Worm (Caenorhabditis elegans) whole organism, early embryonic: ENCODE measurements around the gene ZC239.17.
"Not testable (repeated sequence)": the region's sequence is repeated elsewhere in the genome, so short reads cannot be mapped to it uniquely, and the experiment has no call there.

ENCODE experiments used
- B0310.2 ChIP-seq: sonication (generic microtip); optimal IDR thresholded peaks from 2 replicates; lab custom pipeline; 2016; ENCODE audit warnings: mild to moderate bottlenecking, missing genetic modification characterization, missing compliant biosample characterization
- F13C5.2 ChIP-seq: sonication (generic microtip); optimal IDR thresholded peaks from 2 replicates; lab custom pipeline; 2017; ENCODE audit warnings: mild to moderate bottlenecking, missing genetic modification characterization, inconsistent platforms, missing compliant biosample characterization
- aly-1 ChIP-seq: sonication (generic microtip); optimal IDR thresholded peaks from 2 replicates; lab custom pipeline; 2016; ENCODE audit warnings: missing genetic modification characterization, missing compliant biosample characterization
- ama-1 ChIP-seq: fragments of 150-350 bp; optimal IDR thresholded peaks from 2 replicates; lab custom pipeline; 2014
- ceh-13 ChIP-seq: fragments of 200-800 bp; sonication (Bioruptor generic); optimal IDR thresholded peaks from 2 replicates; lab custom pipeline; 2018; ENCODE audit warnings: mild to moderate bottlenecking, missing genetic modification characterization, missing compliant biosample characterization
- ceh-36 ChIP-seq: sonication (generic microtip); optimal IDR thresholded peaks from 2 replicates; lab custom pipeline; 2016; ENCODE audit warnings: missing genetic modification characterization, inconsistent platforms, missing compliant biosample characterization
- ets-7 ChIP-seq: sonication (generic microtip); optimal IDR thresholded peaks from 2 replicates; lab custom pipeline; 2016; ENCODE audit warnings: missing genotype, missing genetic modification characterization, missing compliant biosample characterization
- flt-1 ChIP-seq: fragments of 200-800 bp; sonication (Bioruptor generic); IDR thresholded peaks from 2 replicates; pipeline ENCODE4 v1.3.6; 2022; ENCODE audit warnings: missing genetic modification characterization, missing compliant biosample characterization
- hmbx-1 ChIP-seq: sonication (generic microtip); optimal IDR thresholded peaks from 2 replicates; lab custom pipeline; 2016; ENCODE audit warnings: mild to moderate bottlenecking, missing genetic modification characterization, missing compliant biosample characterization
- hmg-4 ChIP-seq: fragments of 200-800 bp; sonication (Bioruptor generic); optimal IDR thresholded peaks from 2 replicates; lab custom pipeline; 2018; ENCODE audit warnings: mild to moderate bottlenecking, missing genetic modification characterization, missing compliant biosample characterization
- hnd-1 ChIP-seq: sonication (generic microtip); optimal IDR thresholded peaks from 2 replicates; lab custom pipeline; 2016; ENCODE audit warnings: missing genetic modification characterization, missing compliant biosample characterization
- pes-1 ChIP-seq: fragments of 200-800 bp; sonication (Bioruptor generic); IDR thresholded peaks from 2 replicates; pipeline ENCODE4 v1.3.6; 2022; ENCODE audit warnings: missing genetic modification reagents, missing genetic modification characterization, missing compliant biosample characterization
- scrt-1 ChIP-seq: fragments of 200-800 bp; sonication (Bioruptor generic); IDR thresholded peaks from 2 replicates; pipeline ENCODE4 v1.3.6; 2022; ENCODE audit warnings: missing genetic modification characterization, missing compliant biosample characterization
- sea-1 ChIP-seq: fragments of 200-800 bp; sonication (Bioruptor generic); conservative IDR thresholded peaks from 2 replicates; pipeline ENCODE4 v1.3.6; 2022; ENCODE audit warnings: missing genetic modification characterization, missing compliant biosample characterization
- tbx-11 ChIP-seq: fragments of 200-800 bp; sonication (Bioruptor generic); IDR thresholded peaks from 2 replicates; pipeline ENCODE4 v1.3.6; 2022; ENCODE audit warnings: missing genetic modification characterization, missing compliant biosample characterization
- tbx-37 ChIP-seq: fragments of 200-800 bp; sonication (Bioruptor generic); conservative IDR thresholded peaks from 2 replicates; pipeline ENCODE4 v1.3.6; 2022; ENCODE audit warnings: missing genetic modification reagents, missing genetic modification characterization, missing compliant biosample characterization
- tra-4 ChIP-seq: sonication (generic microtip); optimal IDR thresholded peaks from 2 replicates; lab custom pipeline; 2017; ENCODE audit warnings: missing genetic modification characterization, missing compliant biosample characterization

ZC239.17 gene

DNA sequence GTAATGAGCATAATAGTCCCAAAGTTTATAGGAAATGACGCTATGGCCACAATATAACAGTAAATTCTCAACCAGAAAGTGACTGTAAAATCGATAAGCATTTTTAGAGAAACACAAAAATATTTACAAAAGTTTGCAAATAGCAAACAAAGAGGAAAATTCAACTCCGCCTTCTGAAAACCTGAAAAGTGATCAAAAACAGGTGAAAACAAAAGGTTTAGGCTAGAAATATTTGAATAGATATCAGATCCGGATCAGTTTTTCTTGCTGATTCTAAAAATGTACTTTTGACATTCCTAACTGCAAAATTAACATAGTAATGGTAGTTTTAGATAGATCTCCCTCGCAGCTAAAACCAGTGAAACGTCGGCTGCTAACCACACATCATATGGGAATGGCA, 26.7 kb downstream of the ZC239.17 start, which contains the start of gene sri-51:
Gene sri-51 (minus strand): TSS at position 101 of the 400 bp plus-strand sequence.
- TF ChIP-seq aly-1 (tag; lab: Kevin White, UChicago) = no peak
- TF ChIP-seq flt-1 (GFP tag; lab: Robert Waterston, UW) = no peak
- no peak for TF ChIP-seq ceh-36 (tag; lab: Kevin White, UChicago)
- TF ChIP-seq scrt-1 = no peak
- TF ChIP-seq B0310.2 = no peak
- no peak for TF ChIP-seq hmbx-1 (tag; lab: Kevin White, UChicago)
- no peak for TF ChIP-seq ets-7 (tag; lab: Kevin White, UChicago)

DNA sequence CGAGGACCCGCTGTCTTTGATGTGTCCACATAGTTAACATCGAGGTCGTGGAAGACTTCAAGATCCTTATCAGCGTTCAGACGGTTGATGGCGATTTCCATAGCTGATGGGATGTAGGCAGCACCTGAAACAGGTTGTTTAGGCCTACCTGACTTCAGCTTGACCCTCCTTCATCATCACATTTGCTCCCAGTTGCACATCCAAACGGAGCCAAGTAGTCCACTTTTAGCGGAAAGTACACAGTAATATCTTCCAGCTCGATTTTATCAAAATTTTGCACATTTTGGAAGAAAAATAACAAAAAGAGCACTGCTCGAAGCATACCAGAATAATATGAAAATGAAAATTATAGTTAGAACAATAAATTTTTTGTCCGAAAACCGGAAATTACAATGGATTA, 28.7 kb downstream of the ZC239.17 start, which contains the start of gene gcy-15:
Gene gcy-15 (minus strand): TSS at position 101 of the 400 bp plus-strand sequence.
- TF ChIP-seq hnd-1 (tag; lab: Kevin White, UChicago) (no peak), ama-1 (no peak), ets-7 (tag; lab: Kevin White, UChicago) (no peak), scrt-1 (no peak), aly-1 (tag; lab: Kevin White, UChicago) (no peak), ceh-36 (tag; lab: Kevin White, UChicago) (no peak), hmbx-1 (tag; lab: Kevin White, UChicago) (no peak), sea-1 (GFP tag; lab: Robert Waterston, UW) (no peak), hmg-4 (GFP tag; lab: Kevin White, UChicago) (no peak), ceh-13 (GFP tag; lab: Kevin White, UChicago) (no peak), flt-1 (GFP tag; lab: Robert Waterston, UW) (no peak), tbx-11 (GFP tag; lab: Robert Waterston, UW) (no peak), pes-1 (GFP tag; lab: Robert Waterston, UW) (no peak), tra-4 (tag; lab: Kevin White, UChicago) (no peak)

DNA sequence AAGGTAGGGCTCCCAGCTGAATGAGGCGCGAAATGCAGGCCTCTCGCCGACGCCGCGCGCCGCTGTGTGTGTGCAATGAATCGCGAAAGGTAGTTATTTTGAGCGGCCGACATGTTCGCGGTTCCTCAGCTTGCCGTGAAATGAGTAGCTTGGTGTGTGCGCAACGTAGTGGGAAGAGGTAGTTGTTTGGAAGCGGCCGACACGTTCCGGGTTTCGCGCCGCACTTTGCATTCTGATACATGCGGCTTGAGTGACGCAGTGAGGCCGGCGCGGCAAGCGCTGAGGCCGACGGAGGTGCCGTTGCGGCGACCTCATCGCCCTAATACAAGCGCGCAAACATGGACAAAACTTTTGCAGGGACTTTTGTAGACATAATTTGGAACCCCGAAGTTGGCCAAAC, 29.9 kb downstream of the ZC239.17 start:
- TF ChIP-seq ama-1 (no peak), ceh-36 (tag; lab: Kevin White, UChicago) (no peak), B0310.2 (no peak), pes-1 (GFP tag; lab: Robert Waterston, UW) (no peak), sea-1 (GFP tag; lab: Robert Waterston, UW) (no peak), tbx-37 (GFP tag; lab: Robert Waterston, UW) (no peak), hmbx-1 (tag; lab: Kevin White, UChicago) (no peak), tbx-11 (GFP tag; lab: Robert Waterston, UW) (no peak), flt-1 (GFP tag; lab: Robert Waterston, UW) (no peak)

DNA sequence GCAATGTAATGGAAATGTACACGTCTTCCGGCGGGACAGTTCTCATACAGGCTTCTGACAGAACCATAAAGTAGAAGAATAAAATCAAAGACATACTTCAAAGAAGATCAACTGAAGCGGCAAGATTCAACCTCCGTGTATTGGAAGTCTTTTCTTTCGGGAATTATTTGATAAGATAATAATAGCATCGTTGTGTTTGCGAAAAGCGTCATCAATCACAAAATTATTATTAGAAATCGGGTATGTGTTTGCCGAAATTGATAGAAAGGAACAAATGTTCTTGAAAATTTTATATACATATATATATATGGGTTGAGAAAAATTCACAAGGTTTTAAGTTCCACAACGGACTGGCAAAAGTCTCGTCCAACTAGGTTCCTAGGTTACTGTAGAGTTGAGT, 34.1 kb downstream of the ZC239.17 start, which contains the start of gene Y27F2A.9:
Gene Y27F2A.9 (minus strand): TSS at position 101 of the 400 bp plus-strand sequence.
- TF ChIP-seq flt-1 (GFP tag; lab: Robert Waterston, UW); sea-1 (GFP tag; lab: Robert Waterston, UW); hnd-1 (tag; lab: Kevin White, UChicago): not testable (repeated sequence)

DNA sequence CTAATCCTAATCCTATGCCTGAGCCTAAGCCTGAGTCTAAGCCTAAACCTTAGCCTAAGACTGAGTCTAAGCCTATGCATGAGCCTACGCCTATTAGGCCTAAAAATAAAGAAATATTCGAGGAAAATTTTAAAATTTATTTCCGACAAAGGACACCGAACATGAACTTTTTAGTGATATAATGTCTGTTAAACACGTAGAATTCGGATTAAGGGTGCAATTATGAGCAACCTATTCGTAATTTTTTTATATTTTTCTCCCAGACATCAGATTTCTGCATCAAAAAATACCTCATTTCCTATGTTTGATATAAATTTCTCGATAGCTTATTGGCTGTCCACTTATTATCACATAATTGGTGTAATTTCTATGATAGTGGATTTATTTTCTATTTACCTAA, 36.6 kb downstream of the ZC239.17 start, which contains the start of gene Y27F2A.11:
Gene Y27F2A.11 (plus strand): TSS at position 301 of the 400 bp plus-strand sequence.
- TF ChIP-seq tbx-37 (GFP tag; lab: Robert Waterston, UW); ceh-36 (tag; lab: Kevin White, UChicago); tbx-11 (GFP tag; lab: Robert Waterston, UW): not testable (repeated sequence)

DNA sequence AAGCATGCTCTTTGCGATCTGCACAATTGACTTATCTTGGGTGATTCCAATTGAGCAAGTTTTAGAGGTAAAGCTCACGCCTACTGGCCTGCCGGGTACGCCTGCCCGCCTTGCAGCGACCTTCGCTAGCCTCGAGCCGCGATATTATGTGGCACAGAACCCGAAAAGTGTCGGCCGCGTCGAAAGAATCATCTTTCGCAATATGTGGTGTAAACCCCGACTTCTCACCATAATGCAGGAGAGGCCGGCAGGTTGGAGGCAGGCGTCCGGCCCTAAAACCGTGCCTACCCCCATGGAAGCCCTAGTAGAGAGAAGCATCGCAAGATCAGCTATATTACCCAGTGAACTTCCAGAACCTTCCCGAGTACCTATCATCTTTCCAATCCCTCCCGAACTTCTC, 39.8 kb downstream of the ZC239.17 start:
- TF ChIP-seq tbx-11 (GFP tag; lab: Robert Waterston, UW) = no peak
- no peak for TF ChIP-seq pes-1 (GFP tag; lab: Robert Waterston, UW)
- no peak for TF ChIP-seq aly-1 (tag; lab: Kevin White, UChicago)
- no peak for TF ChIP-seq ceh-13 (GFP tag; lab: Kevin White, UChicago)
- TF ChIP-seq ama-1 = no peak
- TF ChIP-seq scrt-1 = no peak
- no peak for TF ChIP-seq tbx-37 (GFP tag; lab: Robert Waterston, UW)
- TF ChIP-seq B0310.2 = no peak
- no peak for TF ChIP-seq sea-1 (GFP tag; lab: Robert Waterston, UW)
- no peak for TF ChIP-seq ceh-36 (tag; lab: Kevin White, UChicago)

DNA sequence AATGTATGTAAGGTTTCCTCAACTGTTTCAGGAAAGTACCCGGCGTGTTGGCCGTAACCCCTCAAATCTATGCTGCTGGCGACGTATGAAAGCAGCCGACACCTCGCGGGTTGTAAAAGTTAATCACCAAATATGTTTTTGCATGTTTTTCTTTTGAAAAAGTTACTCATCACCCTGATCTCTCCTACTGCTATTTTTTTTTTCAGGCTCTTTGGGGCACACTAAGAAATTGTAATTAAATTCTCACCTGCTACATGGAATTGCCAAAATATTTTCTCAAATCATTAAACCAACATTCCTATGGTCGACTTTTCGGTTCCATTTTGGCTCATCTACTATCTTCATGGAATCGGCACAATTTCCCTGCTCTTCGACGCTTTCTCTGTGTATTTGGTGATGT, 40.8 kb downstream of the ZC239.17 start, which contains the start of gene sri-78:
Gene sri-78 (plus strand): TSS at position 301 of the 400 bp plus-strand sequence.
- not testable (repeated sequence) for TF ChIP-seq F13C5.2 (tag; lab: Kevin White, UChicago); sea-1 (GFP tag; lab: Robert Waterston, UW); B0310.2

DNA sequence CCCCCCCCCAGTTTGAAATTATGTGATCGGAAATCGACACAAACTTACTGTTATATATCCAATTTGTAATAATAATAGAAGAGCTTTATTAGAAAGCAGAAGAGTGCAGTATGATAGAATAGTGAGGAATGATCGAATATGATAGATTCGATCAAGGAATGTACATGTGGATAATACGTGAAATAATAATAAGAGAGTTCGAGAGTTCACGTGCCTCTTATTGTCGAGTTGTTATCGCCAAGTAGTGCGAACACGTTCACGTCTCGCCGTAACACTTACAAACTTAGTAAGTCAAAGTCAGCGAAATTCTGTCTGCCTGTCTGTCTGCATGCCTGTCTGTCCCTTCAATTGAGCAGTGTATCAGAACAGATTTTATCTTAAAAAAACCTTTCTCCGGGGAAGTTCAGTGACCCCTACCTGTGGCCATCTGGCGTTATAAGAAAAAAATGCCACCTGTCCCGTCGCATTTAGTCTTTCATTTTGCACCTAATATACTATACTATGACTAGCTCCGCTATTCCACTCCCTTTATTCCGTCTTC, 42.3 kb downstream of the ZC239.17 start, which contains the start of the genes Y27F2A.6 and Y27F2A.8:
Gene Y27F2A.6 (minus strand): TSS at position 101 of the 541 bp plus-strand sequence.
Gene Y27F2A.8 (plus strand): TSS at position 491 of the 541 bp plus-strand sequence.
- not testable (repeated sequence) for TF ChIP-seq aly-1, hnd-1, F13C5.2 (tag; lab: Kevin White, UChicago)
